Worm (Caenorhabditis elegans) whole organism, L1 larva: ENCODE results near the gene ttr-52.
A peak's percentile ranks its signal among the peaks of the same experiment; 100 is the strongest.

Experiments
- C04F5.9 ChIP-seq: sonication (generic microtip); optimal IDR thresholded peaks from 2 replicates; lab custom pipeline; 2016; ENCODE audit warnings: missing genetic modification characterization, missing compliant biosample characterization
- C16A3.4 ChIP-seq: fragments of 150-350 bp; optimal IDR thresholded peaks from 2 replicates; lab custom pipeline; 2014; ENCODE audit warnings: missing biosample characterization, missing genetic modification characterization
- Y116A8C.19 ChIP-seq: sonication (generic microtip); optimal IDR thresholded peaks from 2 replicates; lab custom pipeline; 2016; ENCODE audit warnings: missing compliant biosample characterization, missing genetic modification characterization, borderline replicate concordance
- aha-1 ChIP-seq: fragments of 150-350 bp; optimal IDR thresholded peaks from 2 replicates; lab custom pipeline; 2014; ENCODE audit warnings: missing biosample characterization, missing genetic modification characterization
- alr-1 ChIP-seq: fragments of 200-800 bp; sonication (Bioruptor generic); optimal IDR thresholded peaks from 2 replicates; lab custom pipeline; 2018; ENCODE audit warnings: borderline replicate concordance, mild to moderate bottlenecking, missing genetic modification characterization, missing compliant biosample characterization
- aly-2 ChIP-seq: fragments of 150-350 bp; optimal IDR thresholded peaks from 2 replicates; lab custom pipeline; 2014; ENCODE audit warnings: missing biosample characterization, missing genetic modification characterization
- ceh-8 ChIP-seq: fragments of 200-800 bp; sonication (Bioruptor generic); optimal IDR thresholded peaks from 2 replicates; lab custom pipeline; 2018; ENCODE audit warnings: mild to moderate bottlenecking, missing genetic modification characterization, moderate library complexity, missing compliant biosample characterization
- ceh-82 ChIP-seq, 3 experiments: fragments of 150-350 bp in 1 of 3; sonication (generic microtip) in 2 of 3; optimal IDR thresholded peaks; 2 replicates each; lab custom pipeline; 2014 to 2017; ENCODE audit warnings: missing biosample characterization in 3 of 3, missing genetic modification characterization in 3 of 3
- ceh-88 ChIP-seq: fragments of 200-800 bp; sonication (Bioruptor generic); IDR thresholded peaks from 2 replicates; pipeline ENCODE4 v1.3.6; 2022; ENCODE audit warnings: missing genetic modification characterization, missing compliant biosample characterization
- ceh-90 ChIP-seq: sonication (generic microtip); optimal IDR thresholded peaks from 2 replicates; lab custom pipeline; 2016; ENCODE audit warnings: missing genetic modification characterization, missing compliant biosample characterization
- dpl-1 ChIP-seq, 3 experiments: fragments of 150-350 bp in 2 of 3; sonication (generic microtip) in 1 of 3; optimal IDR thresholded peaks; 2 replicates each; lab custom pipeline; 2014 to 2017; ENCODE audit warnings: missing biosample characterization in 3 of 3, missing genetic modification characterization in 3 of 3, missing genetic modification reagents in 3 of 3
- dsc-1 ChIP-seq: sonication (generic microtip); optimal IDR thresholded peaks from 2 replicates; lab custom pipeline; 2016; ENCODE audit warnings: mild to moderate bottlenecking, missing genetic modification characterization, missing compliant biosample characterization
- efl-1 ChIP-seq, 4 experiments: fragments of 150-350 bp; optimal IDR thresholded peaks in 3 of 4; peaks in 1 of 4; 1 replicate in 1 of 4; 2 replicates in 3 of 4; lab custom pipeline; 2014; ENCODE audit warnings: missing biosample characterization in 2 of 4, missing genetic modification characterization in 2 of 4, missing genetic modification reagents in 2 of 4
- egl-13 ChIP-seq: sonication (generic microtip); optimal IDR thresholded peaks from 2 replicates; lab custom pipeline; 2016; ENCODE audit warnings: missing genotype, missing genetic modification reagents, missing genetic modification characterization, missing compliant biosample characterization
- egl-27 ChIP-seq, 2 experiments: fragments of 150-350 bp in 1 of 2; sonication (generic microtip); optimal IDR thresholded peaks; 3 replicates each; lab custom pipeline; 2017 to 2018; ENCODE audit warnings: missing biosample characterization in 2 of 2, missing genetic modification characterization in 2 of 2, missing genetic modification reagents in 2 of 2
- fkh-4 ChIP-seq: sonication (generic microtip); optimal IDR thresholded peaks from 2 replicates; lab custom pipeline; 2016; ENCODE audit warnings: missing compliant biosample characterization, missing genetic modification characterization, borderline replicate concordance
- fkh-8 ChIP-seq: sonication (generic microtip); optimal IDR thresholded peaks from 2 replicates; lab custom pipeline; 2016; ENCODE audit warnings: mild to moderate bottlenecking, missing genetic modification characterization, missing compliant biosample characterization
- irx-1 ChIP-seq: sonication (generic microtip); optimal IDR thresholded peaks from 2 replicates; lab custom pipeline; 2016; ENCODE audit warnings: missing genetic modification characterization, missing compliant biosample characterization
- isw-1 ChIP-seq: fragments of 200-800 bp; sonication (Bioruptor generic); IDR thresholded peaks from 2 replicates; pipeline ENCODE4 v1.3.6; 2022; ENCODE audit warnings: missing genetic modification characterization, missing compliant biosample characterization
- lin-13 ChIP-seq: fragments of 150-350 bp; optimal IDR thresholded peaks from 2 replicates; lab custom pipeline; 2014; ENCODE audit warnings: missing biosample characterization, missing genetic modification reagents, missing genetic modification characterization
- lin-14 ChIP-seq: fragments of 200-800 bp; sonication (Bioruptor generic); optimal IDR thresholded peaks from 2 replicates; lab custom pipeline; 2018; ENCODE audit warnings: mild to moderate bottlenecking, missing genetic modification characterization, moderate library complexity, missing compliant biosample characterization
- lin-15B ChIP-seq: fragments of 150-350 bp; sonication (generic microtip); optimal IDR thresholded peaks from 3 replicates; lab custom pipeline; 2014; ENCODE audit warnings: missing biosample characterization, missing genetic modification characterization
- lin-35 ChIP-seq, 2 experiments: fragments of 150-350 bp; optimal IDR thresholded peaks; 2 replicates each; lab custom pipeline; 2014; ENCODE audit warnings: missing biosample characterization in 2 of 2, missing genetic modification characterization in 2 of 2, missing genetic modification reagents in 2 of 2
- lin-39 ChIP-seq: fragments of 150-350 bp; optimal IDR thresholded peaks from 2 replicates; lab custom pipeline; 2014; ENCODE audit warnings: missing biosample characterization, missing genetic modification reagents, missing genetic modification characterization
- lir-3 ChIP-seq: sonication (generic microtip); optimal IDR thresholded peaks from 2 replicates; lab custom pipeline; 2016; ENCODE audit warnings: mild to moderate bottlenecking, missing genetic modification characterization, moderate library complexity, missing compliant biosample characterization; ENCODE audit not compliant: poor library complexity
- lsy-2 ChIP-seq, 2 experiments: fragments of 150-350 bp; optimal IDR thresholded peaks; 2 replicates each; lab custom pipeline; 2014; ENCODE audit warnings: missing biosample characterization in 2 of 2, missing genetic modification characterization in 2 of 2
- mep-1 ChIP-seq: fragments of 150-350 bp; optimal IDR thresholded peaks from 2 replicates; lab custom pipeline; 2014; ENCODE audit warnings: missing biosample characterization, missing genetic modification characterization
- nhr-20 ChIP-seq: sonication (generic microtip); optimal IDR thresholded peaks from 2 replicates; lab custom pipeline; 2016; ENCODE audit warnings: mild to moderate bottlenecking, missing genetic modification characterization, missing compliant biosample characterization
- nhr-237 ChIP-seq: fragments of 150-350 bp; optimal IDR thresholded peaks from 2 replicates; lab custom pipeline; 2014; ENCODE audit warnings: missing biosample characterization, missing genetic modification characterization
- nhr-47 ChIP-seq: sonication (generic microtip); optimal IDR thresholded peaks from 2 replicates; lab custom pipeline; 2016; ENCODE audit warnings: mild to moderate bottlenecking, missing genetic modification characterization, moderate library complexity, missing compliant biosample characterization
- nhr-71 ChIP-seq: sonication (generic microtip); optimal IDR thresholded peaks from 2 replicates; lab custom pipeline; 2016; ENCODE audit warnings: mild to moderate bottlenecking, missing genetic modification characterization, moderate library complexity, missing compliant biosample characterization
- nhr-76 ChIP-seq: sonication (generic microtip); optimal IDR thresholded peaks from 2 replicates; lab custom pipeline; 2017; ENCODE audit warnings: missing biosample characterization, missing genetic modification characterization
- nhr-84 ChIP-seq: sonication (generic microtip); optimal IDR thresholded peaks from 2 replicates; lab custom pipeline; 2017; ENCODE audit warnings: missing biosample characterization, missing genetic modification characterization
- nhr-90 ChIP-seq: sonication (generic microtip); optimal IDR thresholded peaks from 2 replicates; lab custom pipeline; 2016; ENCODE audit warnings: mild to moderate bottlenecking, missing genetic modification characterization, missing compliant biosample characterization; ENCODE audit not compliant: poor library complexity
- pag-3 ChIP-seq: sonication (generic microtip); optimal IDR thresholded peaks from 2 replicates; lab custom pipeline; 2017; ENCODE audit warnings: missing genetic modification characterization, mild to moderate bottlenecking, missing compliant biosample characterization, antibody characterized with exemption, borderline replicate concordance; ENCODE audit not compliant: insufficient read depth
- rnt-1 ChIP-seq: sonication (generic microtip); optimal IDR thresholded peaks from 2 replicates; lab custom pipeline; 2016; ENCODE audit warnings: mild to moderate bottlenecking, missing genetic modification characterization, moderate library complexity, missing compliant biosample characterization
- skn-1 ChIP-seq: fragments of 150-350 bp; optimal IDR thresholded peaks from 2 replicates; lab custom pipeline; 2014; ENCODE audit warnings: missing biosample characterization, missing genetic modification characterization
- snu-23 ChIP-seq: sonication (generic microtip); optimal IDR thresholded peaks from 2 replicates; lab custom pipeline; 2016; ENCODE audit warnings: missing genetic modification characterization, missing compliant biosample characterization
- sox-4 ChIP-seq: sonication (generic microtip); optimal IDR thresholded peaks from 2 replicates; lab custom pipeline; 2016; ENCODE audit warnings: missing genetic modification characterization, missing compliant biosample characterization
- sptf-1 ChIP-seq: fragments of 150-350 bp; optimal IDR thresholded peaks from 2 replicates; lab custom pipeline; 2014; ENCODE audit warnings: missing biosample characterization, missing genetic modification characterization
- tbx-2 ChIP-seq: sonication (generic microtip); optimal IDR thresholded peaks from 2 replicates; lab custom pipeline; 2016; ENCODE audit warnings: missing genetic modification characterization, missing compliant biosample characterization
- tlp-1 ChIP-seq: fragments of 150-350 bp; optimal IDR thresholded peaks from 2 replicates; lab custom pipeline; 2014; ENCODE audit warnings: missing biosample characterization, missing genetic modification characterization
- unc-130 ChIP-seq: fragments of 150-350 bp; optimal IDR thresholded peaks from 2 replicates; lab custom pipeline; 2017; ENCODE audit warnings: missing biosample characterization, missing genetic modification characterization, inconsistent platforms
- unc-30 ChIP-seq: sonication (generic microtip); optimal IDR thresholded peaks from 2 replicates; lab custom pipeline; 2017; ENCODE audit warnings: missing biosample characterization, missing genetic modification characterization
- unc-62 ChIP-seq: fragments of 150-350 bp; optimal IDR thresholded peaks from 2 replicates; lab custom pipeline; 2014; ENCODE audit warnings: missing biosample characterization, missing genetic modification reagents, missing genetic modification characterization
- unc-98 ChIP-seq: fragments of 200-800 bp; sonication (Bioruptor generic); IDR thresholded peaks from 2 replicates; pipeline ENCODE4 v1.3.6; 2022; ENCODE audit warnings: missing genetic modification characterization, missing compliant biosample characterization
- vab-15 ChIP-seq: sonication (generic microtip); optimal IDR thresholded peaks from 2 replicates; lab custom pipeline; 2017; ENCODE audit warnings: missing genotype, mild to moderate bottlenecking, missing genetic modification characterization, missing compliant biosample characterization
- xbp-1 ChIP-seq: sonication (generic microtip); optimal IDR thresholded peaks from 2 replicates; lab custom pipeline; 2016; ENCODE audit warnings: missing genetic modification characterization, missing compliant biosample characterization
- ztf-11 ChIP-seq, 2 experiments: sonication (generic microtip); optimal IDR thresholded peaks; 2 replicates each; lab custom pipeline; 2016 to 2017; ENCODE audit warnings: missing genetic modification characterization in 2 of 2, missing biosample characterization in 1 of 2, missing compliant biosample characterization in 1 of 2

ttr-52 gene

DNA sequence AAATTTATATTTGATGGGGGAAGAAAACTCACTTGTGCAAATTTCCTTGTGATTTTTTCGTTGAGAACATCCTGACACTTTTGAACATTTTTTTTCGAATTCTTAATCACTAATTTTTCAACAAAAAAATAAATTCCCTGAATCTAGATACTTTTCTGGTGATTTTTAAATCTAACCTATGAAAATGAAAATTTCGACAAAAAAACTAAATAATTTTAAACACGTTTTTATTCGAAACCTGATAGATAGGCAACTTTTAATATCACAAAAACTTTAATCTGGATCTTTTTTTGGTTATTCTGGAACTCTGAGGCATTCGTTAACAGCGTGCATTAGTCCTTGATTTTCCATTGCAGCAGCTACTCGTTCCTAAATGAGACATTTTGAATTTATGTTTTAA, 32.3 kb downstream of the ttr-52 start, which contains the start of gene F45G2.9:
Gene F45G2.9 (minus strand): TSS at position 101 of the 400 bp plus-strand sequence.
- TF ChIP-seq fkh-8 (tag; lab: Kevin White, UChicago): no peak
- TF ChIP-seq rnt-1 (tag; lab: Kevin White, UChicago): no peak
- no peak for TF ChIP-seq ceh-8 (GFP tag; lab: Kevin White, UChicago)
- TF ChIP-seq alr-1 (tag; lab: Kevin White, UChicago): no peak
- no peak for TF ChIP-seq C16A3.4 (tag; lab: Kevin White, UChicago)
- no peak for TF ChIP-seq tlp-1
- no peak for TF ChIP-seq nhr-237 (tag; lab: Kevin White, UChicago)
- no peak for TF ChIP-seq unc-62 (GFP tag; lab: Kevin White, UChicago)
- no peak for TF ChIP-seq vab-15
- TF ChIP-seq nhr-20 (tag; lab: Kevin White, UChicago): no peak
- no peak for TF ChIP-seq aha-1
- TF ChIP-seq, all 84 proteins: peak for 0

DNA sequence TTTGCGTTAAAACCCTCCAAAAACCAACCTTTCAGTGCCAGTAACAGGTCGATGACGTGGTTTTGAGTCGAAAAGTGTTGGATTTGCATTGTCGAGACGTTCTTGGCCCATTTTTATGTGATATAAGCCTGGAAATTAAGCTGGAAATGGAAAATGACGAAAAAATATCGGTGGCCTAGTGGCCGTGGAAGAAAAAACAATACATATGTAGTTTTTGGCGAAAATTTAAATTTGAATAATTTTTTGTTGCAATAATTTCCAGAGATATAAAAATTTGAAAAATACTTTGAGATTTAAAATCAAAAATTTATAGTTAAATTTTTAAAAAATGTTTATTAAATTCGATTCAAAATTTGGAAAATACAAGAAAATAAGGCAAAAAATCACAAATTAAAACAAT, 34.9 kb downstream of the ttr-52 start, which contains the start of gene ciao-2B:
Gene ciao-2B (minus strand): TSS at position 130 of the 400 bp plus-strand sequence.
- TF ChIP-seq skn-1 (tag; lab: Kevin White, UChicago) (peak; percentile 19), Y116A8C.19 (tag; lab: Kevin White, UChicago) (no peak), nhr-71 (peak; percentile 58), aly-2 (no peak), sptf-1 (no peak), ceh-88 (no peak), C04F5.9 (no peak), pag-3 (tag; lab: Kevin White, UChicago) (no peak), tlp-1 (no peak), lin-35 (GFP tag; optimal IDR thresholded peaks at IDR 0.05; lab: Kevin White, UChicago) (peak; percentile 87 to 93), egl-13 (tag; lab: Kevin White, UChicago) (peak; percentile 15), ceh-82 (tag; optimal IDR thresholded peaks at IDR 0.05; lab: Kevin White, UChicago) (peak in 1 of 3 experiments; percentile 35), nhr-47 (tag; lab: Kevin White, UChicago) (peak; percentile 70), dpl-1 (GFP tag; optimal IDR thresholded peaks at IDR 0.05; lab: Kevin White, UChicago) (peak; percentile 79 to 89 (median 87)), lin-14 (GFP tag; lab: Kevin White, UChicago) (no peak), mep-1 (peak; percentile 0), unc-30 (tag; lab: Kevin White, UChicago) (no peak), ztf-11 (tag; optimal IDR thresholded peaks at IDR 0.05; lab: Kevin White, UChicago) (peak in 1 of 2 experiments; percentile 47), nhr-20 (tag; lab: Kevin White, UChicago) (no peak), sox-4 (tag; lab: Kevin White, UChicago) (peak; percentile 6), lin-15B (tag; lab: Kevin White, UChicago) (no peak), efl-1 (optimal IDR thresholded peaks at IDR 0.05; lab: Kevin White, UChicago) (peak; percentile 25 to 88), efl-1 (GFP tag; optimal IDR thresholded peaks at IDR 0.05 in 1 of 2; lab: Kevin White, UChicago) (peak; percentile 91 to 99), nhr-84 (tag; lab: Kevin White, UChicago) (no peak), tbx-2 (tag; lab: Kevin White, UChicago) (peak; percentile 59), xbp-1 (tag; lab: Kevin White, UChicago) (peak; percentile 19), nhr-76 (tag; lab: Kevin White, UChicago) (no peak), nhr-90 (peak; percentile 62), lin-39 (peak; percentile 20), unc-98 (GFP tag; lab: Robert Waterston, UW) (peak; percentile 9; the same call in 1 of the 2 replicates), lin-13 (GFP tag; lab: Kevin White, UChicago) (no peak), dsc-1 (peak; percentile 52), unc-130 (tag; lab: Kevin White, UChicago) (no peak), lsy-2 (tag; optimal IDR thresholded peaks at IDR 0.05; lab: Kevin White, UChicago) (peak; percentile 38 to 71), fkh-4 (peak; percentile 5), isw-1 (GFP tag; lab: Robert Waterston, UW) (0 out of 2 replicates have a peak, but pooled peaks have one; percentile 22), egl-27 (tag; optimal IDR thresholded peaks at IDR 0.05; lab: Kevin White, UChicago) (no peak), irx-1 (tag; lab: Kevin White, UChicago) (peak; percentile 55), ceh-90 (peak; percentile 83), alr-1 (tag; lab: Kevin White, UChicago) (no peak), lir-3 (tag; lab: Kevin White, UChicago) (peak; percentile 76), snu-23 (peak; percentile 29), fkh-8 (tag; lab: Kevin White, UChicago) (no peak)
